Worm (Caenorhabditis elegans): Measurements from ENCODE around the gene lap-2.
A peak's percentile ranks its signal among the peaks of the same experiment; 100 is the strongest.

lap-2 gene

ce11 chrV:13081197-13081747 lies 37.8 kb downstream of the lap-2 start (continued):
- TF ChIP-seq snpc-4 (tag; optimal IDR thresholded peaks at IDR 0.05) (no peak), Y105C5A.15 (GFP tag; IDR thresholded peaks at IDR 0.05) (no peak), F26F4.8 (GFP tag; conservative IDR thresholded peaks at IDR 0.05) (no peak), php-3 (GFP tag; IDR thresholded peaks at IDR 0.05) (no peak), ceh-32 (tag; optimal IDR thresholded peaks at IDR 0.05; ENCODE audit: poor library complexity) (no peak), F44E2.7 (GFP tag; IDR thresholded peaks at IDR 0.05) (no peak), nhr-77 (tag; optimal IDR thresholded peaks at IDR 0.05) (peak; percentile 55), F49E8.2 (tag; optimal IDR thresholded peaks at IDR 0.05; ENCODE audit: borderline replicate concordance) (no peak), nhr-28 (tag; optimal IDR thresholded peaks at IDR 0.05) (peak; percentile 81), hmg-1.1 (GFP tag; IDR thresholded peaks at IDR 0.05) (no peak), nhr-10 (tag; optimal IDR thresholded peaks at IDR 0.05) (peak; percentile 31), snpc-1.2 (GFP tag; IDR thresholded peaks at IDR 0.05) (no peak), dmd-6 (GFP tag; IDR thresholded peaks at IDR 0.05) (peak; percentile 86), lir-3 (tag; optimal IDR thresholded peaks at IDR 0.05) (no peak), ztf-7 (tag; optimal IDR thresholded peaks at IDR 0.05) (no peak), ZK337.2 (GFP tag; IDR thresholded peaks at IDR 0.05) (no peak), daf-16 (GFP tag; optimal IDR thresholded peaks at IDR 0.05) (no peak), daf-16 (tag; optimal IDR thresholded peaks at IDR 0.05) (peak; percentile 53), egl-27 (tag; optimal IDR thresholded peaks at IDR 0.05) (no peak)

- TF ChIP-seq tag-97 (GFP tag; IDR thresholded peaks at IDR 0.05) (no peak), lsy-2 (tag; optimal IDR thresholded peaks at IDR 0.05) (peak; percentile 7 to 62), tra-1 (GFP tag; IDR thresholded peaks at IDR 0.05) (peak; percentile 72; the same call in 1 of the 2 replicates), ceh-20 (GFP tag; IDR thresholded peaks at IDR 0.05) (no peak; the same call in 1 of the 2 replicates), ceh-44 (GFP tag; IDR thresholded peaks at IDR 0.05) (no peak), mxl-2 (GFP tag; conservative IDR thresholded peaks at IDR 0.05) (no peak), lin-29 (GFP tag; IDR thresholded peaks at IDR 0.05) (no peak), hlh-11 (tag; optimal IDR thresholded peaks at IDR 0.05) (peak; percentile 90), Y5F2A.4 (GFP tag; optimal IDR thresholded peaks at IDR 0.05) (no peak), unc-62 (GFP tag; optimal IDR thresholded peaks at IDR 0.05 in 1 of 2) (peak in 1 of 2 experiments; percentile 93), unc-62 (tag; optimal IDR thresholded peaks at IDR 0.05) (no peak), nhr-102 (tag; optimal IDR thresholded peaks at IDR 0.05) (peak; percentile 7), nhr-77 (tag; optimal IDR thresholded peaks at IDR 0.05) (peak; percentile 5), arid-1 (GFP tag; conservative IDR thresholded peaks at IDR 0.05) (no peak), mdt-29 (GFP tag; IDR thresholded peaks at IDR 0.05) (peak; percentile 38; the same call in 1 of the 2 replicates), nhr-6 (tag; optimal IDR thresholded peaks at IDR 0.05) (no peak), mxl-3 (GFP tag; optimal IDR thresholded peaks at IDR 0.05) (peak; percentile 66), nhr-48 (tag; optimal IDR thresholded peaks at IDR 0.05) (peak; percentile 51), nhr-76 (tag; optimal IDR thresholded peaks at IDR 0.05) (no peak), T26A8.4 (GFP tag; IDR thresholded peaks at IDR 0.05) (peak; percentile 55; the same call in 1 of the 2 replicates), mep-1 (tag; optimal IDR thresholded peaks at IDR 0.05) (peak; percentile 75), mdl-1 (tag; optimal IDR thresholded peaks at IDR 0.05) (peak in 1 of 2 experiments; percentile 66), madf-5 (GFP tag; IDR thresholded peaks at IDR 0.05) (no peak), hif-1 (tag; optimal IDR thresholded peaks at IDR 0.05) (peak; percentile 84 to 99), ztf-7 (tag; optimal IDR thresholded peaks at IDR 0.05) (peak; percentile 23), daf-8 (GFP tag; IDR thresholded peaks at IDR 0.05) (no peak), dve-1 (tag; optimal IDR thresholded peaks at IDR 0.05; ENCODE audit: insufficient read depth) (peak; percentile 57), rbr-2 (tag; optimal IDR thresholded peaks at IDR 0.05) (peak; percentile 3), daf-16 (GFP tag; optimal IDR thresholded peaks at IDR 0.05) (peak; percentile 3 to 89), daf-16 (tag; optimal IDR thresholded peaks at IDR 0.05) (peak; percentile 56), nhr-42 (GFP tag; IDR thresholded peaks at IDR 0.05) (no peak), lin-38 (GFP tag; IDR thresholded peaks at IDR 0.05) (peak; percentile 25; the same call in 1 of the 2 replicates), cey-2 (tag; optimal IDR thresholded peaks at IDR 0.05; ENCODE audit: borderline replicate concordance, insufficient read depth) (no peak)
Measured at ce11 chrV:13082442-13083126, 39.1 kb downstream of the lap-2 start, which contains the start of gene C34B4.2. TSS of gene C34B4.2 (plus strand) at chrV:13083055.
